Fruit fly (Drosophila melanogaster) whole organism, embryonic: ENCODE results near the gene CG3448.

Source experiments
- ATbp ChIP-seq: fragments of 200-800 bp; sonication (Bioruptor generic); optimal IDR thresholded peaks from 2 replicates; lab custom pipeline; 2017; ENCODE audit warnings: missing biosample characterization, mild to moderate bottlenecking, missing genetic modification characterization, missing genetic modification reagents
- Abd-B ChIP-seq: fragments of 200-800 bp; sonication (Bioruptor generic); optimal IDR thresholded peaks from 2 replicates; lab custom pipeline; 2018; ENCODE audit warnings: missing biosample characterization, mild to moderate bottlenecking, missing genetic modification characterization, moderate library complexity
- Blimp-1 ChIP-seq: fragments of 200-800 bp; sonication (Bioruptor generic); optimal IDR thresholded peaks from 3 replicates; lab custom pipeline; 2018; ENCODE audit warnings: missing biosample characterization, missing genetic modification characterization, mild to moderate bottlenecking, moderate library complexity, missing genetic modification reagents
- CG10431 ChIP-seq: fragments of 200-800 bp; sonication (Bioruptor generic); optimal IDR thresholded peaks from 3 replicates; lab custom pipeline; 2018; ENCODE audit warnings: missing biosample characterization, mild to moderate bottlenecking, missing genetic modification characterization
- CG12236 ChIP-seq: fragments of 200-800 bp; sonication (Bioruptor generic); optimal IDR thresholded peaks from 2 replicates; lab custom pipeline; 2016; ENCODE audit warnings: missing biosample characterization, missing genetic modification characterization
- CG12659 ChIP-seq: fragments of 200-800 bp; sonication (Bioruptor generic); optimal IDR thresholded peaks from 3 replicates; lab custom pipeline; 2017; ENCODE audit warnings: mild to moderate bottlenecking, missing biosample characterization, missing genetic modification reagents, missing genetic modification characterization
- CG14710 ChIP-seq: fragments of 200-800 bp; sonication (Bioruptor generic); optimal IDR thresholded peaks from 3 replicates; lab custom pipeline; 2019; ENCODE audit warnings: missing biosample characterization, mild to moderate bottlenecking, missing genetic modification characterization, moderate library complexity
- CG15011 ChIP-seq: fragments of 200-800 bp; sonication (Bioruptor generic); optimal IDR thresholded peaks from 3 replicates; lab custom pipeline; 2018; ENCODE audit warnings: missing biosample characterization, mild to moderate bottlenecking, missing genetic modification characterization
- CG15696 ChIP-seq: fragments of 200-800 bp; sonication (Bioruptor generic); optimal IDR thresholded peaks from 2 replicates; lab custom pipeline; 2019; ENCODE audit warnings: missing biosample characterization, mild to moderate bottlenecking, missing genetic modification characterization, moderate library complexity
- CG1603 ChIP-seq: fragments of 200-800 bp; sonication (Bioruptor generic); optimal IDR thresholded peaks from 2 replicates; lab custom pipeline; 2019; ENCODE audit warnings: missing biosample characterization, mild to moderate bottlenecking, missing genetic modification characterization, moderate library complexity
- CG17829 ChIP-seq: fragments of 200-800 bp; optimal IDR thresholded peaks from 2 replicates; lab custom pipeline; 2019; ENCODE audit warnings: missing biosample characterization, mild to moderate bottlenecking, missing genetic modification characterization, moderate library complexity
- CG1792 ChIP-seq: fragments of 200-800 bp; sonication (Bioruptor generic); optimal IDR thresholded peaks from 2 replicates; lab custom pipeline; 2016; ENCODE audit warnings: missing biosample characterization, missing genetic modification characterization
- CG2129 ChIP-seq: fragments of 200-800 bp; sonication (Bioruptor generic); IDR thresholded peaks from 2 replicates; pipeline ENCODE4 v1.3.6; 2022; ENCODE audit warnings: missing biosample characterization, missing genetic modification characterization; ENCODE audit not compliant: partially characterized antibody
- CG2202 ChIP-seq: fragments of 200-800 bp; sonication (Bioruptor generic); optimal IDR thresholded peaks from 2 replicates; lab custom pipeline; 2018; ENCODE audit warnings: missing biosample characterization, mild to moderate bottlenecking, missing genetic modification characterization
- CG30431 ChIP-seq: fragments of 200-800 bp; sonication (Bioruptor generic); optimal IDR thresholded peaks from 2 replicates; lab custom pipeline; 2017; ENCODE audit warnings: missing biosample characterization, missing genetic modification characterization
- CG32767 ChIP-seq: fragments of 200-800 bp; sonication (Bioruptor generic); IDR thresholded peaks from 2 replicates; pipeline ENCODE4 v1.3.6; 2022; ENCODE audit warnings: missing biosample characterization, missing genetic modification characterization
- CG34224 ChIP-seq: fragments of 200-800 bp; sonication (Bioruptor generic); IDR thresholded peaks from 3 replicates; pipeline ENCODE4 v1.3.6; 2022; ENCODE audit warnings: missing biosample characterization, missing genetic modification characterization; ENCODE audit not compliant: partially characterized antibody
- CG3838 ChIP-seq: fragments of 200-800 bp; sonication (Bioruptor generic); optimal IDR thresholded peaks from 3 replicates; lab custom pipeline; 2016; ENCODE audit warnings: missing biosample characterization, missing genetic modification characterization
- CG3995 ChIP-seq: fragments of 200-800 bp; sonication (Bioruptor generic); optimal IDR thresholded peaks from 3 replicates; lab custom pipeline; 2016; ENCODE audit warnings: missing biosample characterization, missing genetic modification characterization
- CG42726 ChIP-seq: fragments of 200-800 bp; sonication (Bioruptor generic); IDR thresholded peaks from 2 replicates; pipeline ENCODE4 v1.3.6; 2022; ENCODE audit warnings: missing biosample characterization, missing genetic modification characterization; ENCODE audit not compliant: partially characterized antibody
- CG6254 ChIP-seq: fragments of 200-800 bp; sonication (Bioruptor generic); optimal IDR thresholded peaks from 3 replicates; lab custom pipeline; 2017; ENCODE audit warnings: mild to moderate bottlenecking, missing biosample characterization, missing genetic modification reagents, missing genetic modification characterization
- CG6854 ChIP-seq: fragments of 200-800 bp; sonication (Bioruptor generic); optimal IDR thresholded peaks from 3 replicates; lab custom pipeline; 2017; ENCODE audit warnings: missing biosample characterization, mild to moderate bottlenecking, missing genetic modification characterization
- CG7928 ChIP-seq: fragments of 200-800 bp; sonication (Bioruptor generic); optimal IDR thresholded peaks from 2 replicates; lab custom pipeline; 2017; ENCODE audit warnings: missing biosample characterization, mild to moderate bottlenecking, missing genetic modification characterization
- CG7987 ChIP-seq: fragments of 200-800 bp; sonication (Bioruptor generic); optimal IDR thresholded peaks from 2 replicates; lab custom pipeline; 2018; ENCODE audit warnings: missing biosample characterization, mild to moderate bottlenecking, missing genetic modification characterization, moderate library complexity
- CG9817 ChIP-seq: fragments of 200-800 bp; sonication (Bioruptor generic); optimal IDR thresholded peaks from 2 replicates; lab custom pipeline; 2018; ENCODE audit warnings: missing biosample characterization, mild to moderate bottlenecking, missing genetic modification characterization, moderate library complexity
- CHES-1-like ChIP-seq: fragments of 200-800 bp; sonication (Bioruptor generic); optimal IDR thresholded peaks from 2 replicates; lab custom pipeline; 2016; ENCODE audit warnings: missing biosample characterization, missing genetic modification characterization
- CTCF ChIP-seq: fragments of 200-800 bp; sonication (Bioruptor generic); optimal IDR thresholded peaks from 2 replicates; lab custom pipeline; 2017; ENCODE audit warnings: missing biosample characterization, mild to moderate bottlenecking, missing genetic modification characterization, moderate library complexity
- Doc2 ChIP-seq: fragments of 200-800 bp; sonication (Bioruptor generic); IDR thresholded peaks from 2 replicates; pipeline ENCODE4 v1.3.6; 2022; ENCODE audit warnings: missing biosample characterization, missing genetic modification characterization
- Doc3 ChIP-seq: fragments of 200-800 bp; sonication (Bioruptor generic); IDR thresholded peaks from 3 replicates; pipeline ENCODE4 v1.3.6; 2022; ENCODE audit warnings: missing biosample characterization, missing genetic modification characterization; ENCODE audit not compliant: partially characterized antibody
- Eip74EF ChIP-seq, 2 experiments: fragments of 200-800 bp in 1 of 2; fragments of >200 bp in 1 of 2; sonication (Bioruptor generic) in 1 of 2; optimal IDR thresholded peaks; 2 replicates each; lab custom pipeline; 2017 to 2019; ENCODE audit warnings: missing biosample characterization in 2 of 2, missing genetic modification characterization in 2 of 2, mild to moderate bottlenecking in 1 of 2, moderate library complexity in 1 of 2
- H2.0 ChIP-seq: fragments of 200-800 bp; sonication (Bioruptor generic); IDR thresholded peaks from 2 replicates; pipeline ENCODE4 v1.3.6; 2022; ENCODE audit warnings: missing biosample characterization, missing genetic modification characterization
- HLH54F ChIP-seq: fragments of 200-800 bp; sonication (Bioruptor generic); optimal IDR thresholded peaks from 3 replicates; lab custom pipeline; 2016; ENCODE audit warnings: missing biosample characterization, missing genetic modification characterization
- Max ChIP-seq: fragments of 200-800 bp; sonication (Bioruptor generic); optimal IDR thresholded peaks from 2 replicates; lab custom pipeline; 2016; ENCODE audit warnings: missing biosample characterization, mild to moderate bottlenecking, missing genetic modification characterization
- Oaz ChIP-seq: fragments of 200-800 bp; sonication (Bioruptor generic); IDR thresholded peaks from 2 replicates; pipeline ENCODE4 v1.3.6; 2022; ENCODE audit warnings: missing biosample characterization, missing genetic modification characterization
- Rfx ChIP-seq: fragments of 200-800 bp; sonication (Bioruptor generic); IDR thresholded peaks from 2 replicates; pipeline ENCODE4 v1.3.6; 2022; ENCODE audit warnings: missing biosample characterization, missing genetic modification characterization
- Six4 ChIP-seq: fragments of 200-800 bp; sonication (Bioruptor generic); optimal IDR thresholded peaks from 2 replicates; lab custom pipeline; 2016; ENCODE audit warnings: missing biosample characterization, missing genetic modification characterization
- Vsx1 ChIP-seq: fragments of 200-800 bp; sonication (Bioruptor generic); optimal IDR thresholded peaks from 2 replicates; lab custom pipeline; 2017; ENCODE audit warnings: missing biosample characterization, mild to moderate bottlenecking, missing genetic modification characterization, missing genetic modification reagents
- bbx ChIP-seq: fragments of 200-800 bp; sonication (Bioruptor generic); IDR thresholded peaks from 2 replicates; pipeline ENCODE4 v1.3.6; 2022; ENCODE audit warnings: missing biosample characterization, missing genetic modification characterization; ENCODE audit not compliant: partially characterized antibody
- hbn ChIP-seq: fragments of 200-800 bp; sonication (Bioruptor generic); IDR thresholded peaks from 2 replicates; pipeline ENCODE4 v1.3.6; 2022; ENCODE audit warnings: missing biosample characterization, missing genetic modification characterization; ENCODE audit not compliant: partially characterized antibody
- kah ChIP-seq: fragments of 200-800 bp; sonication (Bioruptor generic); optimal IDR thresholded peaks from 2 replicates; lab custom pipeline; 2018; ENCODE audit warnings: missing biosample characterization, mild to moderate bottlenecking, missing genetic modification characterization
- kay ChIP-seq: fragments of 200-800 bp; sonication (Bioruptor generic); optimal IDR thresholded peaks from 2 replicates; lab custom pipeline; 2016; ENCODE audit warnings: missing biosample characterization, missing genetic modification characterization
- knrl ChIP-seq: fragments of 200-800 bp; sonication (Bioruptor generic); IDR thresholded peaks from 3 replicates; pipeline ENCODE4 v1.3.6; 2022; ENCODE audit warnings: missing biosample characterization, missing genetic modification characterization; ENCODE audit not compliant: partially characterized antibody
- lilli ChIP-seq: fragments of 200-800 bp; sonication (Bioruptor generic); optimal IDR thresholded peaks from 3 replicates; lab custom pipeline; 2016; ENCODE audit warnings: missing biosample characterization, missing genetic modification characterization
- nom ChIP-seq: fragments of 200-800 bp; sonication (Bioruptor generic); optimal IDR thresholded peaks from 2 replicates; lab custom pipeline; 2017; ENCODE audit warnings: missing biosample characterization, missing genetic modification characterization, mild to moderate bottlenecking, moderate library complexity, missing genetic modification reagents
- pan ChIP-seq, 4 experiments: fragments of >200 bp in 3 of 4; fragments of 200-800 bp in 1 of 4; sonication (Bioruptor generic) in 1 of 4; optimal IDR thresholded peaks in 3 of 4; IDR thresholded peaks in 1 of 4; 2 replicates each; pipeline versions ENCODE4 v1.3.6 to Lab custom; 2017 to 2022; ENCODE audit warnings: missing biosample characterization in 2 of 4, missing genetic modification characterization in 2 of 4, mixed read lengths in 1 of 4
- sqz ChIP-seq: fragments of 200-800 bp; sonication (Bioruptor generic); optimal IDR thresholded peaks from 3 replicates; lab custom pipeline; 2018; ENCODE audit warnings: missing biosample characterization, mild to moderate bottlenecking, missing genetic modification characterization
- tin ChIP-seq: fragments of 200-800 bp; sonication (Bioruptor generic); optimal IDR thresholded peaks from 3 replicates; lab custom pipeline; 2016; ENCODE audit warnings: missing biosample characterization, missing genetic modification characterization
- vvl ChIP-seq: fragments of 200-800 bp; sonication (Bioruptor generic); IDR thresholded peaks from 2 replicates; pipeline ENCODE4 v1.3.6; 2022; ENCODE audit warnings: missing biosample characterization, missing genetic modification characterization

CG3448 gene

DNA sequence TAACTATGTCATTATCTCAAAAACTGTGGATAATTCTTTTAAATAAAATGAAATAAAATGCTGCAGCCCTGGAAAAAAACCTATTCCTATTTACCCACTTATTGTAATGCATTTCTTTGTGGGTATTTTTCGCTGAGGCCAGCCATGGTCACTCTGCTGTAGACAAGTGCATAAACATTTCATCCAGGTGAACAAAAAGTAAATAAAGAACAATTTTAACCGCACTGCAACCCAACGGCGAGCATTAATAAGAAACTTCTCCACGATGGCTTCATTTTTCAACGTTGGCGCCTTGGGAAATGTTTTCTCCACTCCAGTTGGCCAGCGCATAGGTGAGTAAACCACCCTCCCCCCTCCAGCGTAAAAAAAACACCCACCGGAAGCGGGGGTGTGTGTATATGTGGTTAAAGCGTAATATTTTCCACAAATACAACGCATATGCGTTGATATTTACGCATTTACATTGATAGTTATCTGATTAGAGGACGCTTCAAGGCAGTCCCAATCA is 4.6 kb downstream of the CG3448 start, which contains the start of gene CG3529 (continued):
- TF ChIP-seq knrl (GFP tag; lab: Robert Waterston, UW): no peak
- TF ChIP-seq CG3838 (GFP tag; lab: Kevin White, UChicago): no peak
- TF ChIP-seq sqz (GFP tag; lab: Kevin White, UChicago): peak; percentile 82
- peak; percentile 89 for TF ChIP-seq CG7928
- TF ChIP-seq Vsx1: no peak
- peak; percentile 29; the same call in 1 of the 2 replicates for TF ChIP-seq CG32767 (GFP tag; lab: Robert Waterston, UW)
- no peak for TF ChIP-seq CG15011 (GFP tag; lab: Kevin White, UChicago)
- TF ChIP-seq nom (GFP tag; lab: Kevin White, UChicago): peak; percentile 51
- peak; percentile 10 for TF ChIP-seq CG12236
- peak; percentile 3 for TF ChIP-seq tin (GFP tag; lab: Kevin White, UChicago)
- TF ChIP-seq vvl: peak; percentile 57
- TF ChIP-seq CG15696 (tag; lab: Kevin White, UChicago): peak; percentile 20
- TF ChIP-seq CG17829 (tag; lab: Kevin White, UChicago): peak; percentile 37
- no peak for TF ChIP-seq Doc2
- peak; percentile 26 for TF ChIP-seq Blimp-1
- TF ChIP-seq pan (optimal IDR thresholded peaks at IDR 0.05; lab: Kevin White, UChicago): no peak
- TF ChIP-seq pan (GFP tag; optimal IDR thresholded peaks at IDR 0.05 in 1 of 2, IDR thresholded peaks at IDR 0.05 in 1 of 2): no peak
- TF ChIP-seq lilli: peak; percentile 21
- peak; percentile 5 for TF ChIP-seq HLH54F
- TF ChIP-seq CG6854: peak; percentile 17
- TF ChIP-seq CG2129 (GFP tag; lab: Robert Waterston, UW): no peak
- peak; percentile 27; the same call in 1 of the 2 replicates for TF ChIP-seq H2.0 (GFP tag; lab: Robert Waterston, UW)
- TF ChIP-seq CG10431 (GFP tag; lab: Kevin White, UChicago): no peak
- no peak for TF ChIP-seq Oaz (GFP tag; lab: Robert Waterston, UW)
- no peak for TF ChIP-seq hbn (GFP tag; lab: Robert Waterston, UW)
- TF ChIP-seq CG3995 (GFP tag; lab: Kevin White, UChicago): peak; percentile 59
- no peak for TF ChIP-seq Abd-B (GFP tag; lab: Kevin White, UChicago)
- TF ChIP-seq Doc3 (GFP tag; lab: Robert Waterston, UW): no peak
- peak in 1 of 2 experiments; percentile 71 for TF ChIP-seq Eip74EF (GFP tag; optimal IDR thresholded peaks at IDR 0.05; lab: Kevin White, UChicago)
- peak; percentile 4 for TF ChIP-seq CG7987 (GFP tag; lab: Kevin White, UChicago)
- TF ChIP-seq CG9817 (tag; lab: Kevin White, UChicago): peak; percentile 30
- no peak for TF ChIP-seq kay (GFP tag; lab: Kevin White, UChicago)
- no peak for TF ChIP-seq CG1792 (GFP tag; lab: Kevin White, UChicago)
- TF ChIP-seq CG1603 (tag; lab: Kevin White, UChicago): peak; percentile 57
- TF ChIP-seq Six4 (GFP tag; lab: Kevin White, UChicago): no peak
- TF ChIP-seq ATbp (GFP tag; lab: Kevin White, UChicago): peak; percentile 34
- peak; percentile 70 for TF ChIP-seq CG12659 (GFP tag; lab: Kevin White, UChicago)
- 0 out of 2 replicates have a peak, but pooled peaks have one; percentile 11 for TF ChIP-seq bbx (GFP tag; lab: Robert Waterston, UW)
- peak; percentile 61 for TF ChIP-seq Rfx (GFP tag; lab: Robert Waterston, UW)
- TF ChIP-seq kah (GFP tag; lab: Kevin White, UChicago): peak; percentile 44
- TF ChIP-seq CG30431 (GFP tag; lab: Kevin White, UChicago): no peak
- TF ChIP-seq CG2202 (tag; lab: Kevin White, UChicago): peak; percentile 16
- no peak for TF ChIP-seq CG42726
- TF ChIP-seq CG34224 (GFP tag; lab: Robert Waterston, UW): 0 out of 3 replicates have a peak, but pooled peaks have one; percentile 28
- no peak for TF ChIP-seq CG6254 (GFP tag; lab: Kevin White, UChicago)
- TF ChIP-seq Max (GFP tag; lab: Kevin White, UChicago): peak; percentile 10
- peak; percentile 61 for TF ChIP-seq CHES-1-like (GFP tag; lab: Kevin White, UChicago)
- peak; percentile 3 for TF ChIP-seq CTCF (GFP tag; lab: Kevin White, UChicago)
- TF ChIP-seq CG14710 (tag; lab: Kevin White, UChicago): peak; percentile 51
